Worm (Caenorhabditis elegans): ENCODE data around the gene col-174.

DNA sequence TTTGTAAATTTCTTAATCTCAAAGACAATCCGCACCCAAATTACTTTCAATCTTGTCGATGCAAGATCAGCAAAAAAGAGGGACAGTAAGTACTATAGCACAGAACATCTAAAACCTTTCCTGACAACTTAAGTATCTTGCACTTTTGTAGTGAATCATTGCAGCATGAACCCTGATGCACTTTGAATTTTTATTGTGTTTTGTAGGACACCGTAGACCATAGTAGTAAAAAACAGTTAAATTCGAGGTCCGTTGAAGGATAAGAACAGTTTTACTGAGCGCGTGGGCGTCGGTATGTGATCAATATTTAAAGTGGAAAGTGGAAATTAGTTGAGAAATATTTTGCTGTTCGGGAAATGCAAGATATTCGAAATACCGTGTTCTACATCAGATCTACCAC, 35.6 kb downstream of the col-174 start:
- TF ChIP-seq die-1 (tag; optimal IDR thresholded peaks at IDR 0.05) (no peak), snpc-4 (GFP tag; optimal IDR thresholded peaks at IDR 0.05) (no peak), snpc-4 (tag; optimal IDR thresholded peaks at IDR 0.05) (no peak), ztf-22 (GFP tag; optimal IDR thresholded peaks at IDR 0.05) (no peak), unc-130 (GFP tag; optimal IDR thresholded peaks at IDR 0.05) (no peak), sdz-38 (tag; optimal IDR thresholded peaks at IDR 0.05) (no peak), C17E4.6 (GFP tag; IDR thresholded peaks at IDR 0.05) (no peak), ceh-27 (GFP tag; optimal IDR thresholded peaks at IDR 0.05) (no peak), lsy-27 (tag; optimal IDR thresholded peaks at IDR 0.05; ENCODE audit: borderline replicate concordance, insufficient read depth) (no peak), aptf-3 (GFP tag; IDR thresholded peaks at IDR 0.05) (no peak), lir-1 (GFP tag; conservative IDR thresholded peaks at IDR 0.05) (no peak), Y95B8A.8 (GFP tag; IDR thresholded peaks at IDR 0.05) (no peak), lag-1 (GFP tag; IDR thresholded peaks at IDR 0.05) (no peak), unc-62 (GFP tag; optimal IDR thresholded peaks at IDR 0.05) (no peak), nfya-1 (tag; optimal IDR thresholded peaks at IDR 0.05; ENCODE audit: borderline replicate concordance, insufficient read depth) (no peak)

All from whole organism, young adult.